Worm (Caenorhabditis elegans) whole organism, mixed stage, embryonic: ENCODE results near the gene rpc-2.

ENCODE experiments used
- M03D4.4 ChIP-seq: sonication (generic microtip); optimal IDR thresholded peaks from 2 replicates; lab custom pipeline; 2017; ENCODE audit warnings: mild to moderate bottlenecking, missing genetic modification characterization, missing compliant biosample characterization
- bed-3 ChIP-seq: fragments of 200-800 bp; sonication (Bioruptor generic); optimal IDR thresholded peaks from 3 replicates; lab custom pipeline; 2018; ENCODE audit warnings: mild to moderate bottlenecking, missing genetic modification characterization, moderate library complexity, missing compliant biosample characterization
- blmp-1 ChIP-seq: fragments of 150-350 bp; optimal IDR thresholded peaks from 2 replicates; lab custom pipeline; 2014; ENCODE audit warnings: missing biosample characterization, missing genetic modification characterization
- ceh-39 ChIP-seq: fragments of 150-350 bp; optimal IDR thresholded peaks from 2 replicates; lab custom pipeline; 2014; ENCODE audit warnings: missing biosample characterization, missing genetic modification characterization
- ceh-43 ChIP-seq: fragments of 200-800 bp; sonication (Bioruptor generic); optimal IDR thresholded peaks from 2 replicates; lab custom pipeline; 2018; ENCODE audit warnings: mild to moderate bottlenecking, missing genetic modification characterization, moderate library complexity, missing compliant biosample characterization
- ceh-83 ChIP-seq: fragments of 200-800 bp; sonication (Bioruptor generic); optimal IDR thresholded peaks from 2 replicates; lab custom pipeline; 2018; ENCODE audit warnings: mild to moderate bottlenecking, missing genetic modification characterization, missing compliant biosample characterization
- ces-1 ChIP-seq: fragments of 150-350 bp; optimal IDR thresholded peaks from 2 replicates; lab custom pipeline; 2014; ENCODE audit warnings: missing biosample characterization, missing genetic modification reagents, missing genetic modification characterization
- cnd-1 ChIP-seq: fragments of 200-800 bp; sonication (Bioruptor generic); optimal IDR thresholded peaks from 2 replicates; lab custom pipeline; 2018; ENCODE audit warnings: mild to moderate bottlenecking, missing genetic modification characterization, missing compliant biosample characterization
- drap-1 ChIP-seq: fragments of 200-800 bp; sonication (Bioruptor generic); optimal IDR thresholded peaks from 3 replicates; lab custom pipeline; 2018; ENCODE audit warnings: mild to moderate bottlenecking, missing genetic modification characterization, missing compliant biosample characterization
- elt-1 ChIP-seq: sonication (generic microtip); optimal IDR thresholded peaks from 2 replicates; lab custom pipeline; 2017; ENCODE audit warnings: missing genetic modification characterization, mild to moderate bottlenecking, missing compliant biosample characterization, antibody characterized with exemption, moderate library complexity, borderline replicate concordance; ENCODE audit not compliant: insufficient read depth
- elt-3 ChIP-seq: fragments of 150-350 bp; optimal IDR thresholded peaks from 2 replicates; lab custom pipeline; 2014; ENCODE audit warnings: missing biosample characterization, missing genetic modification characterization
- flh-1 ChIP-seq: fragments of 200-800 bp; sonication (Bioruptor generic); optimal IDR thresholded peaks from 2 replicates; lab custom pipeline; 2018; ENCODE audit warnings: mild to moderate bottlenecking, missing genetic modification characterization, moderate library complexity, missing compliant biosample characterization
- ham-2 ChIP-seq: fragments of 200-800 bp; sonication (Bioruptor generic); optimal IDR thresholded peaks from 2 replicates; lab custom pipeline; 2018; ENCODE audit warnings: mild to moderate bottlenecking, missing genetic modification characterization, missing compliant biosample characterization
- hlh-1 ChIP-seq: fragments of 150-350 bp; optimal IDR thresholded peaks from 2 replicates; lab custom pipeline; 2014; ENCODE audit warnings: missing biosample characterization, missing genetic modification reagents, missing genetic modification characterization
- lin-13 ChIP-seq: fragments of 150-350 bp; optimal IDR thresholded peaks from 2 replicates; lab custom pipeline; 2014; ENCODE audit warnings: missing biosample characterization, missing genetic modification characterization
- lin-32 ChIP-seq: fragments of 200-800 bp; sonication (Bioruptor generic); optimal IDR thresholded peaks from 2 replicates; lab custom pipeline; 2018; ENCODE audit warnings: mild to moderate bottlenecking, missing genetic modification characterization, missing compliant biosample characterization
- lsy-2 ChIP-seq: fragments of 150-350 bp; optimal IDR thresholded peaks from 2 replicates; lab custom pipeline; 2014; ENCODE audit warnings: missing biosample characterization, missing genetic modification characterization
- mab-5 ChIP-seq: fragments of 150-350 bp; optimal IDR thresholded peaks from 2 replicates; lab custom pipeline; 2014; ENCODE audit warnings: missing biosample characterization, missing genetic modification characterization
- mep-1 ChIP-seq: fragments of 150-350 bp; optimal IDR thresholded peaks from 2 replicates; lab custom pipeline; 2017; ENCODE audit warnings: missing biosample characterization, missing genetic modification reagents, missing genetic modification characterization, inconsistent platforms
- mls-2 ChIP-seq: sonication (generic microtip); optimal IDR thresholded peaks from 2 replicates; lab custom pipeline; 2016; ENCODE audit warnings: mild to moderate bottlenecking, missing genetic modification characterization, moderate library complexity, missing compliant biosample characterization
- nhr-12 ChIP-seq: fragments of 150-350 bp; optimal IDR thresholded peaks from 2 replicates; lab custom pipeline; 2014; ENCODE audit warnings: missing biosample characterization, missing genetic modification characterization
- nhr-2 ChIP-seq: fragments of 150-350 bp; optimal IDR thresholded peaks from 2 replicates; lab custom pipeline; 2014; ENCODE audit warnings: missing biosample characterization, missing genetic modification characterization
- nhr-237 ChIP-seq: fragments of 150-350 bp; optimal IDR thresholded peaks from 2 replicates; lab custom pipeline; 2014; ENCODE audit warnings: missing biosample characterization, missing genetic modification characterization
- nhr-28 ChIP-seq: fragments of 150-350 bp; optimal IDR thresholded peaks from 2 replicates; lab custom pipeline; 2014; ENCODE audit warnings: missing biosample characterization, missing genetic modification characterization
- nhr-76 ChIP-seq: sonication (generic microtip); optimal IDR thresholded peaks from 2 replicates; lab custom pipeline; 2017; ENCODE audit warnings: missing biosample characterization, missing genetic modification characterization
- pha-4 ChIP-seq: fragments of 150-350 bp; optimal IDR thresholded peaks from 2 replicates; lab custom pipeline; 2018; ENCODE audit warnings: missing biosample characterization, missing genetic modification reagents, missing genetic modification characterization
- sem-2 ChIP-seq: fragments of 200-800 bp; sonication (Bioruptor generic); optimal IDR thresholded peaks from 2 replicates; lab custom pipeline; 2018; ENCODE audit warnings: mild to moderate bottlenecking, missing genetic modification characterization, missing compliant biosample characterization
- snpc-4 ChIP-seq: fragments of 150-350 bp; optimal IDR thresholded peaks from 2 replicates; lab custom pipeline; 2014; ENCODE audit warnings: missing biosample characterization, missing genetic modification characterization
- sptf-1 ChIP-seq: sonication (generic microtip); optimal IDR thresholded peaks from 2 replicates; lab custom pipeline; 2017; ENCODE audit warnings: mild to moderate bottlenecking, missing genetic modification characterization, moderate library complexity, missing compliant biosample characterization
- tbx-8 ChIP-seq: fragments of 200-800 bp; sonication (Bioruptor generic); optimal IDR thresholded peaks from 2 replicates; lab custom pipeline; 2018; ENCODE audit warnings: mild to moderate bottlenecking, missing genetic modification characterization, moderate library complexity, missing compliant biosample characterization
- unc-120 ChIP-seq: sonication (generic microtip); optimal IDR thresholded peaks from 2 replicates; lab custom pipeline; 2017; ENCODE audit warnings: missing genetic modification characterization, missing compliant biosample characterization; ENCODE audit not compliant: poor library complexity, severe bottlenecking
- unc-39 ChIP-seq: fragments of 150-350 bp; optimal IDR thresholded peaks from 2 replicates; lab custom pipeline; 2014; ENCODE audit warnings: missing biosample characterization, missing genetic modification characterization
- unc-62 ChIP-seq: fragments of 150-350 bp; optimal IDR thresholded peaks from 2 replicates; lab custom pipeline; 2014; ENCODE audit warnings: missing biosample characterization, missing genetic modification reagents, missing genetic modification characterization
- zip-8 ChIP-seq: fragments of 150-350 bp; optimal IDR thresholded peaks from 2 replicates; lab custom pipeline; 2014; ENCODE audit warnings: missing biosample characterization, missing genetic modification characterization
- ztf-11 ChIP-seq: fragments of 150-350 bp; optimal IDR thresholded peaks from 2 replicates; lab custom pipeline; 2014; ENCODE audit warnings: missing biosample characterization, missing genetic modification characterization

Gene rpc-2

ce11 chrIII:5603439-5603986 is 46.3 kb downstream of the rpc-2 start, which contains the start of gene madf-11:
madf-11 (minus strand) TSS chrIII:5603489.
- TF ChIP-seq unc-62, result no peak
- peak; percentile 36 for TF ChIP-seq mep-1 (tag; lab: Kevin White, UChicago)
- no peak for TF ChIP-seq nhr-28 (tag; lab: Kevin White, UChicago)
- TF ChIP-seq elt-1, result no peak
- no peak for TF ChIP-seq bed-3
- peak; percentile 71 for TF ChIP-seq pha-4 (tag; lab: Kevin White, UChicago)
- peak; percentile 72 for TF ChIP-seq ceh-39 (tag; lab: Kevin White, UChicago)
- no peak for TF ChIP-seq nhr-76 (tag; lab: Kevin White, UChicago)
- TF ChIP-seq elt-3, result no peak
- peak; percentile 31 for TF ChIP-seq unc-120 (tag; lab: Kevin White, UChicago)
- TF ChIP-seq drap-1, result no peak
- TF ChIP-seq flh-1, result no peak
- peak; percentile 58 for TF ChIP-seq sptf-1 (tag; lab: Kevin White, UChicago)
- TF ChIP-seq tbx-8, result no peak
- TF ChIP-seq hlh-1 (tag; lab: Kevin White, UChicago), result peak; percentile 3
- no peak for TF ChIP-seq snpc-4
- TF ChIP-seq nhr-2 (tag; lab: Kevin White, UChicago), result no peak
- peak; percentile 34 for TF ChIP-seq nhr-237 (tag; lab: Kevin White, UChicago)
- no peak for TF ChIP-seq mab-5 (tag; lab: Kevin White, UChicago)
- no peak for TF ChIP-seq ztf-11 (tag; lab: Kevin White, UChicago)
- no peak for TF ChIP-seq ceh-83 (GFP tag; lab: Kevin White, UChicago)
- TF ChIP-seq mls-2 (tag; lab: Kevin White, UChicago), result no peak
- TF ChIP-seq ceh-43 (GFP tag; lab: Kevin White, UChicago), result no peak
- TF ChIP-seq zip-8 (tag; lab: Kevin White, UChicago), result no peak
- TF ChIP-seq nhr-12 (tag; lab: Kevin White, UChicago), result no peak
- no peak for TF ChIP-seq unc-39 (tag; lab: Kevin White, UChicago)
- TF ChIP-seq lin-32 (GFP tag; lab: Kevin White, UChicago), result no peak
- no peak for TF ChIP-seq cnd-1 (tag; lab: Kevin White, UChicago)
- no peak for TF ChIP-seq lin-13 (tag; lab: Kevin White, UChicago)
- TF ChIP-seq M03D4.4 (tag; lab: Kevin White, UChicago), result peak; percentile 17
- TF ChIP-seq ces-1, result no peak
- peak; percentile 60 for TF ChIP-seq ham-2 (GFP tag; lab: Kevin White, UChicago)
- TF ChIP-seq sem-2, result no peak
- no peak for TF ChIP-seq blmp-1 (tag; lab: Kevin White, UChicago)
- TF ChIP-seq lsy-2 (tag; lab: Kevin White, UChicago), result peak; percentile 49

- TF ChIP-seq mls-2 (tag; lab: Kevin White, UChicago), result no peak
- no peak for TF ChIP-seq nhr-237 (tag; lab: Kevin White, UChicago)
- TF ChIP-seq sem-2, result no peak
- TF ChIP-seq unc-39 (tag; lab: Kevin White, UChicago), result no peak
- no peak for TF ChIP-seq nhr-28 (tag; lab: Kevin White, UChicago)
- no peak for TF ChIP-seq mep-1 (tag; lab: Kevin White, UChicago)
- no peak for TF ChIP-seq nhr-2 (tag; lab: Kevin White, UChicago)
- no peak for TF ChIP-seq ces-1
- no peak for TF ChIP-seq sptf-1 (tag; lab: Kevin White, UChicago)
- TF ChIP-seq unc-120 (tag; lab: Kevin White, UChicago), result no peak
Observed at ce11 chrIII:5604080-5604479, 46.9 kb downstream of the rpc-2 start, which contains the start of gene xnd-1. xnd-1 (plus strand) TSS chrIII:5604460.

ce11 chrIII:5610276-5610675 is 53.1 kb downstream of the rpc-2 start, which contains the start of gene C05D2.8:
C05D2.8 (minus strand) TSS chrIII:5610346.
- TF ChIP-seq ceh-39 (tag; lab: Kevin White, UChicago) (no peak), sem-2 (no peak), blmp-1 (tag; lab: Kevin White, UChicago) (no peak)
